Worm (Caenorhabditis elegans) whole organism, L4 larva: Measurements from ENCODE around the gene M04G7.2.
A peak's percentile ranks its signal among the peaks of the same experiment; 100 is the strongest.

Source experiments
- F10B5.3 ChIP-seq: sonication (generic microtip); optimal IDR thresholded peaks from 2 replicates; lab custom pipeline; 2016; ENCODE audit warnings: mild to moderate bottlenecking, missing genetic modification characterization, missing compliant biosample characterization
- F37D6.2 ChIP-seq: sonication (generic microtip); optimal IDR thresholded peaks from 2 replicates; lab custom pipeline; 2016; ENCODE audit warnings: mild to moderate bottlenecking, missing genetic modification characterization, missing compliant biosample characterization
- daf-16 ChIP-seq, 3 experiments: sonication (generic microtip); optimal IDR thresholded peaks; 2 replicates each; lab custom pipeline; 2016 to 2017; ENCODE audit warnings: missing genetic modification characterization in 3 of 3, missing genetic modification reagents in 3 of 3, mild to moderate bottlenecking in 2 of 3, missing compliant biosample characterization in 2 of 3, missing biosample characterization in 1 of 3, moderate library complexity in 1 of 3
- dmd-6 ChIP-seq: fragments of 200-800 bp; sonication (Bioruptor generic); IDR thresholded peaks from 2 replicates; pipeline ENCODE4 v1.3.6; 2022; ENCODE audit warnings: missing genetic modification reagents, missing genetic modification characterization, missing compliant biosample characterization
- dve-1 ChIP-seq: sonication (generic microtip); optimal IDR thresholded peaks from 2 replicates; lab custom pipeline; 2017; ENCODE audit warnings: antibody characterized with exemption, mild to moderate bottlenecking, missing genetic modification characterization, missing compliant biosample characterization; ENCODE audit not compliant: insufficient read depth
- egl-27 ChIP-seq: sonication (generic microtip); optimal IDR thresholded peaks from 3 replicates; lab custom pipeline; 2017; ENCODE audit warnings: missing biosample characterization, missing genetic modification reagents, missing genetic modification characterization
- hif-1 ChIP-seq, 2 experiments: sonication (generic microtip); optimal IDR thresholded peaks; 2 replicates each; lab custom pipeline; 2016 to 2017; ENCODE audit warnings: missing compliant biosample characterization in 2 of 2, missing genetic modification characterization in 2 of 2, missing genetic modification reagents in 2 of 2, missing genotype in 2 of 2, mild to moderate bottlenecking in 1 of 2
- lin-38 ChIP-seq: fragments of 200-800 bp; sonication (Bioruptor generic); IDR thresholded peaks from 2 replicates; pipeline ENCODE4 v1.3.6; 2022; ENCODE audit warnings: missing genetic modification reagents, missing genetic modification characterization, missing compliant biosample characterization
- nhr-77 ChIP-seq: fragments of 150-350 bp; optimal IDR thresholded peaks from 2 replicates; lab custom pipeline; 2014; ENCODE audit warnings: missing biosample characterization, missing genetic modification characterization
- pqm-1 ChIP-seq: sonication (generic microtip); optimal IDR thresholded peaks from 2 replicates; lab custom pipeline; 2017; ENCODE audit warnings: missing biosample characterization, missing genetic modification characterization
- saeg-2 ChIP-seq: fragments of 200-800 bp; sonication (Bioruptor generic); IDR thresholded peaks from 2 replicates; pipeline ENCODE4 v1.3.6; 2022; ENCODE audit warnings: missing genetic modification reagents, missing genetic modification characterization, missing compliant biosample characterization
- unc-62 ChIP-seq, 3 experiments: fragments of 150-350 bp in 1 of 3; sonication (generic microtip); optimal IDR thresholded peaks in 2 of 3; peaks in 1 of 3; 1 replicate in 1 of 3; 2 replicates in 2 of 3; lab custom pipeline; 2014 to 2017; ENCODE audit warnings: missing biosample characterization in 3 of 3, missing genetic modification characterization in 3 of 3, missing genetic modification reagents in 3 of 3, missing genotype in 1 of 3
- zfp-2 ChIP-seq: sonication (generic microtip); optimal IDR thresholded peaks from 2 replicates; lab custom pipeline; 2016; ENCODE audit warnings: mild to moderate bottlenecking, missing genetic modification characterization, missing compliant biosample characterization

The M04G7.2 gene

ce11 chrIV:410420-410891, 50.4 kb downstream of the M04G7.2 start, which contains the start of gene T07A9.12 (continued):
- no peak for TF ChIP-seq saeg-2 (GFP tag; lab: Robert Waterston, UW)
- no peak for TF ChIP-seq F10B5.3
- TF ChIP-seq, all 104 proteins: peak for 30

DNA sequence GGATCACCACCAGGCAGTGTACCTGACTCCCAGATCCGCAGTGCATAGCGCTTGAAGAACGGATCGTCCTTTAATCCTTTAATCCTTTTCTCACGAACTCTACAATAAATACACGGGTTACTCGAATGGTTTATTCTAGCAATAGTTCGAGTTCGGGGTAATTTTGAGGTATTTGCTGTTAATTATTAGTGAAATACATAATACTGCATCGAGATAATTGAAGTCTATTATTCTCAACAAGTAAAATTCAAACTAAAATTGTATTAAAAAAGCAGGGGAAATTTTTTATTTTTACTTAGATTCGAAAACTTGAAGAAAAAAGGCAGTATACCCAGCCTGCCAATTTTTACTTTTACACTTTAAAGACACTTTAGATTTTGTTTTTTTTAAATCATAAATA, 50.9 kb downstream of the M04G7.2 start, which contains the start of gene kgb-1:
Gene kgb-1 (minus strand): TSS at position 101 of the 400 bp plus-strand sequence.
- TF ChIP-seq F37D6.2 (tag; lab: Kevin White, UChicago) (no peak), hif-1 (tag; optimal IDR thresholded peaks at IDR 0.05; lab: Kevin White, UChicago) (no peak), egl-27 (no peak), unc-62 (GFP tag; optimal IDR thresholded peaks at IDR 0.05 in 1 of 2; lab: Kevin White, UChicago) (peak in 1 of 2 experiments; percentile 36), unc-62 (tag; optimal IDR thresholded peaks at IDR 0.05; lab: Kevin White, UChicago) (no peak), zfp-2 (tag; lab: Kevin White, UChicago) (no peak), nhr-77 (tag; lab: Kevin White, UChicago) (no peak), pqm-1 (tag; lab: Kevin White, UChicago) (no peak)

DNA sequence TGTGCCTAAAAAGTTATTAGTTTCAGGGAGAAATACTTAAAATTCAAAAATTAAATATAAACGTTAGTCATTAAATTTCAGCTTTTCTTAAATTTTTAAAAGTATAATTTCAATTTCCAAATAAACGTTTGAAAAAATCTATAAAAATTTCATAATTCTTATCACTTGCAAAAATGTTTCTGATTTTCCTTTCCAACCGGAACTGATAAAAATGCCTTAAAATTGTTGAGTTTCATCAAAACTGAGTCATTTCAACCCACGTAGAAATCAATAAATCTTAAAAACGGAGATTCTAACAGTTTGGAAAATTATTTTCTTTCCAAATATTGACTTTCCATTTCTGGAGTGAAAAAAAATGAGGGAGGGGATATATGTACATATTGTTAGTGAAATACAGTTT, 51.9 kb downstream of the M04G7.2 start:
- TF ChIP-seq daf-16 (GFP tag; optimal IDR thresholded peaks at IDR 0.05; lab: Kevin White, UChicago) (no peak), daf-16 (tag; optimal IDR thresholded peaks at IDR 0.05; lab: Kevin White, UChicago) (peak; percentile 42), dmd-6 (GFP tag; lab: Robert Waterston, UW) (peak; percentile 18; the same call in 1 of the 2 replicates), dve-1 (tag; lab: Kevin White, UChicago) (peak; percentile 31), lin-38 (GFP tag; lab: Robert Waterston, UW) (no peak)
